Worm (Caenorhabditis elegans) whole organism, L4 larva: ENCODE results near the gene lsd-1.

Experiments
- F10B5.3 ChIP-seq: sonication (generic microtip); optimal IDR thresholded peaks from 2 replicates; lab custom pipeline; 2016; ENCODE audit warnings: mild to moderate bottlenecking, missing genetic modification characterization, missing compliant biosample characterization
- F37D6.2 ChIP-seq: sonication (generic microtip); optimal IDR thresholded peaks from 2 replicates; lab custom pipeline; 2016; ENCODE audit warnings: mild to moderate bottlenecking, missing genetic modification characterization, missing compliant biosample characterization
- R02D3.7 ChIP-seq: fragments of 150-350 bp; sonication (generic microtip); optimal IDR thresholded peaks from 3 replicates; lab custom pipeline; 2014; ENCODE audit warnings: missing biosample characterization, missing genetic modification characterization
- ZK546.5 ChIP-seq, 2 experiments: sonication (generic microtip); optimal IDR thresholded peaks; 2 replicates each; lab custom pipeline; 2017; ENCODE audit warnings: missing biosample characterization in 2 of 2, missing genetic modification characterization in 2 of 2
- aha-1 ChIP-seq: fragments of 150-350 bp; peaks from one replicate; lab custom pipeline; 2014; ENCODE audit warnings: missing biosample characterization, missing genetic modification characterization
- ceh-20 ChIP-seq: fragments of 200-800 bp; sonication (Bioruptor generic); IDR thresholded peaks from 2 replicates; pipeline ENCODE4 v1.3.6; 2022; ENCODE audit warnings: missing genetic modification reagents, missing genetic modification characterization, missing compliant biosample characterization
- ceh-32 ChIP-seq: sonication (generic microtip); optimal IDR thresholded peaks from 2 replicates; lab custom pipeline; 2016; ENCODE audit warnings: mild to moderate bottlenecking, missing genetic modification characterization, missing compliant biosample characterization; ENCODE audit not compliant: poor library complexity
- ceh-44 ChIP-seq: fragments of 200-800 bp; sonication (Bioruptor generic); IDR thresholded peaks from 2 replicates; pipeline ENCODE4 v1.3.6; 2022; ENCODE audit warnings: missing genetic modification reagents, missing genetic modification characterization, missing compliant biosample characterization
- ces-1 ChIP-seq: fragments of 150-350 bp; sonication (generic microtip); optimal IDR thresholded peaks from 4 replicates; lab custom pipeline; 2014; ENCODE audit warnings: missing biosample characterization, missing genetic modification reagents, missing genetic modification characterization
- ctbp-1 ChIP-seq: fragments of 200-800 bp; sonication (Bioruptor generic); IDR thresholded peaks from 2 replicates; pipeline ENCODE4 v1.3.6; 2022; ENCODE audit warnings: missing genetic modification reagents, missing genetic modification characterization, missing compliant biosample characterization
- daf-16 ChIP-seq, 3 experiments: sonication (generic microtip); optimal IDR thresholded peaks; 2 replicates each; lab custom pipeline; 2016 to 2017; ENCODE audit warnings: missing genetic modification characterization in 3 of 3, missing genetic modification reagents in 3 of 3, mild to moderate bottlenecking in 2 of 3, missing compliant biosample characterization in 2 of 3, missing biosample characterization in 1 of 3, moderate library complexity in 1 of 3
- daf-8 ChIP-seq: fragments of 200-800 bp; sonication (Bioruptor generic); IDR thresholded peaks from 2 replicates; pipeline ENCODE4 v1.3.6; 2022; ENCODE audit warnings: missing genetic modification characterization, missing compliant biosample characterization
- dmd-8 ChIP-seq: fragments of 200-800 bp; sonication (Bioruptor generic); IDR thresholded peaks from 2 replicates; pipeline ENCODE4 v1.3.6; 2022; ENCODE audit warnings: missing genetic modification characterization, missing compliant biosample characterization
- dpl-1 ChIP-seq: fragments of 150-350 bp; optimal IDR thresholded peaks from 2 replicates; lab custom pipeline; 2014; ENCODE audit warnings: missing biosample characterization, missing genetic modification reagents, missing genetic modification characterization
- duxl-1 ChIP-seq: sonication (generic microtip); optimal IDR thresholded peaks from 2 replicates; lab custom pipeline; 2016; ENCODE audit warnings: mild to moderate bottlenecking, missing genetic modification characterization, moderate library complexity, missing compliant biosample characterization; ENCODE audit not compliant: poor library complexity
- dve-1 ChIP-seq: sonication (generic microtip); optimal IDR thresholded peaks from 2 replicates; lab custom pipeline; 2017; ENCODE audit warnings: antibody characterized with exemption, mild to moderate bottlenecking, missing genetic modification characterization, missing compliant biosample characterization; ENCODE audit not compliant: insufficient read depth
- egl-43 ChIP-seq: fragments of 200-800 bp; sonication (Bioruptor generic); IDR thresholded peaks from 2 replicates; pipeline ENCODE4 v1.3.6; 2022; ENCODE audit warnings: missing genetic modification reagents, missing genetic modification characterization, missing compliant biosample characterization
- gei-8 ChIP-seq: fragments of 200-800 bp; sonication (Bioruptor generic); optimal IDR thresholded peaks from 2 replicates; lab custom pipeline; 2018; ENCODE audit warnings: mild to moderate bottlenecking, missing genetic modification characterization, missing compliant biosample characterization
- hif-1 ChIP-seq, 2 experiments: sonication (generic microtip); optimal IDR thresholded peaks; 2 replicates each; lab custom pipeline; 2016 to 2017; ENCODE audit warnings: missing compliant biosample characterization in 2 of 2, missing genetic modification characterization in 2 of 2, missing genetic modification reagents in 2 of 2, missing genotype in 2 of 2, mild to moderate bottlenecking in 1 of 2
- hlh-11 ChIP-seq: fragments of 200-800 bp; sonication (Bioruptor generic); optimal IDR thresholded peaks from 2 replicates; lab custom pipeline; 2018; ENCODE audit warnings: mild to moderate bottlenecking, missing genetic modification characterization, missing compliant biosample characterization
- hlh-30 ChIP-seq: sonication (generic microtip); optimal IDR thresholded peaks from 2 replicates; lab custom pipeline; 2017; ENCODE audit warnings: antibody characterized with exemption, mild to moderate bottlenecking, missing genetic modification characterization, missing compliant biosample characterization; ENCODE audit not compliant: insufficient read depth
- jun-1 ChIP-seq: fragments of 150-350 bp; optimal IDR thresholded peaks from 2 replicates; lab custom pipeline; 2014; ENCODE audit warnings: missing biosample characterization, missing genetic modification reagents, missing genetic modification characterization
- lin-1 ChIP-seq: fragments of 200-800 bp; sonication (Bioruptor generic); IDR thresholded peaks from 2 replicates; pipeline ENCODE4 v1.3.6; 2022; ENCODE audit warnings: missing genetic modification reagents, missing genetic modification characterization, missing compliant biosample characterization
- lin-38 ChIP-seq: fragments of 200-800 bp; sonication (Bioruptor generic); IDR thresholded peaks from 2 replicates; pipeline ENCODE4 v1.3.6; 2022; ENCODE audit warnings: missing genetic modification reagents, missing genetic modification characterization, missing compliant biosample characterization
- lin-39 ChIP-seq: fragments of 150-350 bp; optimal IDR thresholded peaks from 2 replicates; lab custom pipeline; 2014; ENCODE audit warnings: missing biosample characterization, missing genetic modification reagents, missing genetic modification characterization
- lir-3 ChIP-seq: sonication (generic microtip); optimal IDR thresholded peaks from 2 replicates; lab custom pipeline; 2016; ENCODE audit warnings: mild to moderate bottlenecking, missing genetic modification characterization, missing compliant biosample characterization
- lsy-2 ChIP-seq, 2 experiments: fragments of 150-350 bp in 1 of 2; sonication (generic microtip) in 1 of 2; optimal IDR thresholded peaks; 2 replicates each; lab custom pipeline; 2014 to 2017; ENCODE audit warnings: missing biosample characterization in 2 of 2, missing genetic modification characterization in 2 of 2
- madf-5 ChIP-seq, 2 experiments: fragments of 200-800 bp; sonication (Bioruptor generic); IDR thresholded peaks; 2 replicates each; pipeline ENCODE4 v1.3.6; 2022; ENCODE audit warnings: missing compliant biosample characterization in 2 of 2, missing genetic modification characterization in 2 of 2
- mes-2 ChIP-seq: sonication (generic microtip); optimal IDR thresholded peaks from 2 replicates; lab custom pipeline; 2016; ENCODE audit warnings: missing genotype, mild to moderate bottlenecking, missing genetic modification characterization, missing compliant biosample characterization; ENCODE audit not compliant: poor library complexity, severe bottlenecking
- mxl-2 ChIP-seq: fragments of 200-800 bp; sonication (Bioruptor generic); conservative IDR thresholded peaks from 2 replicates; pipeline ENCODE4 v1.3.6; 2022; ENCODE audit warnings: missing genetic modification reagents, missing genetic modification characterization, missing compliant biosample characterization
- mxl-3 ChIP-seq: fragments of 200-800 bp; sonication (Bioruptor generic); optimal IDR thresholded peaks from 2 replicates; lab custom pipeline; 2018; ENCODE audit warnings: mild to moderate bottlenecking, missing genetic modification characterization, missing compliant biosample characterization
- nhr-10 ChIP-seq: fragments of 150-350 bp; optimal IDR thresholded peaks from 2 replicates; lab custom pipeline; 2014; ENCODE audit warnings: missing biosample characterization, missing genetic modification characterization
- nhr-11 ChIP-seq: fragments of 150-350 bp; optimal IDR thresholded peaks from 2 replicates; lab custom pipeline; 2014; ENCODE audit warnings: missing biosample characterization, missing genetic modification characterization
- nhr-237 ChIP-seq: sonication (generic microtip); optimal IDR thresholded peaks from 2 replicates; lab custom pipeline; 2017; ENCODE audit warnings: missing biosample characterization, missing genetic modification characterization
- nhr-42 ChIP-seq: fragments of 200-800 bp; sonication (Bioruptor generic); IDR thresholded peaks from 2 replicates; pipeline ENCODE4 v1.3.6; 2022; ENCODE audit warnings: missing genetic modification characterization, missing compliant biosample characterization
- php-3 ChIP-seq: fragments of 200-800 bp; sonication (Bioruptor generic); IDR thresholded peaks from 2 replicates; pipeline ENCODE4 v1.3.6; 2022; ENCODE audit warnings: missing genetic modification reagents, missing genetic modification characterization, missing compliant biosample characterization
- pqm-1 ChIP-seq: sonication (generic microtip); optimal IDR thresholded peaks from 2 replicates; lab custom pipeline; 2017; ENCODE audit warnings: missing biosample characterization, missing genetic modification characterization
- rbr-2 ChIP-seq: sonication (generic microtip); optimal IDR thresholded peaks from 2 replicates; lab custom pipeline; 2016; ENCODE audit warnings: missing genotype, missing genetic modification characterization, missing compliant biosample characterization
- sdz-12 ChIP-seq: fragments of 200-800 bp; sonication (Bioruptor generic); optimal IDR thresholded peaks from 2 replicates; lab custom pipeline; 2018; ENCODE audit warnings: mild to moderate bottlenecking, missing genetic modification characterization, missing compliant biosample characterization
- skn-1 ChIP-seq: fragments of 150-350 bp; optimal IDR thresholded peaks from 2 replicates; lab custom pipeline; 2014; ENCODE audit warnings: missing biosample characterization, missing genetic modification characterization
- snpc-4 ChIP-seq: fragments of 150-350 bp; optimal IDR thresholded peaks from 2 replicates; lab custom pipeline; 2014; ENCODE audit warnings: missing biosample characterization, missing genetic modification characterization
- tag-97 ChIP-seq: fragments of 200-800 bp; sonication (Bioruptor generic); IDR thresholded peaks from 2 replicates; pipeline ENCODE4 v1.3.6; 2022; ENCODE audit warnings: missing genetic modification characterization, missing compliant biosample characterization
- tra-1 ChIP-seq: fragments of 200-800 bp; sonication (Bioruptor generic); IDR thresholded peaks from 2 replicates; pipeline ENCODE4 v1.3.6; 2022; ENCODE audit warnings: missing genetic modification reagents, missing genetic modification characterization, missing compliant biosample characterization
- unc-130 ChIP-seq: sonication (generic microtip); optimal IDR thresholded peaks from 2 replicates; lab custom pipeline; 2016; ENCODE audit warnings: missing genetic modification reagents, missing genetic modification characterization, missing compliant biosample characterization
- zfp-2 ChIP-seq: sonication (generic microtip); optimal IDR thresholded peaks from 2 replicates; lab custom pipeline; 2016; ENCODE audit warnings: mild to moderate bottlenecking, missing genetic modification characterization, missing compliant biosample characterization
- zip-2 ChIP-seq: fragments of 150-350 bp; optimal IDR thresholded peaks from 2 replicates; lab custom pipeline; 2014; ENCODE audit warnings: missing biosample characterization, missing genetic modification characterization

Gene lsd-1

ce11 chrX:11993327-11993726, 44.7 kb downstream of the lsd-1 start (continued):
- TF ChIP-seq nhr-42 (GFP tag; lab: Robert Waterston, UW) (no peak), ctbp-1 (0 out of 2 replicates have a peak, but pooled peaks have one; percentile 21), hlh-30 (tag; lab: Kevin White, UChicago) (no peak), dpl-1 (no peak), lin-38 (GFP tag; lab: Robert Waterston, UW) (no peak; the same call in 1 of the 2 replicates), ceh-44 (no peak), jun-1 (tag; lab: Kevin White, UChicago) (no peak), nhr-10 (tag; lab: Kevin White, UChicago) (no peak), egl-43 (GFP tag; lab: Robert Waterston, UW) (0 out of 2 replicates have a peak, but pooled peaks have one; percentile 63), snpc-4 (tag; lab: Kevin White, UChicago) (no peak), pqm-1 (tag; lab: Kevin White, UChicago) (no peak), F37D6.2 (tag; lab: Kevin White, UChicago) (no peak), zip-2 (no peak), lin-1 (GFP tag; lab: Robert Waterston, UW) (0 out of 2 replicates have a peak, but pooled peaks have one; percentile 31), ceh-32 (no peak), nhr-11 (no peak), madf-5 (GFP tag; IDR thresholded peaks at IDR 0.05; lab: Robert Waterston, UW) (0 out of 4 replicates have a peak, but pooled peaks have one; percentile 6 to 8), lin-39 (tag; lab: Kevin White, UChicago) (no peak), F10B5.3 (no peak), sdz-12 (GFP tag; lab: Kevin White, UChicago) (no peak), hlh-11 (tag; lab: Kevin White, UChicago) (peak; percentile 4), tag-97 (GFP tag; lab: Robert Waterston, UW) (no peak), mxl-3 (no peak), tra-1 (GFP tag; lab: Robert Waterston, UW) (0 out of 2 replicates have a peak, but pooled peaks have one; percentile 24), php-3 (0 out of 2 replicates have a peak, but pooled peaks have one; percentile 8), lsy-2 (tag; optimal IDR thresholded peaks at IDR 0.05; lab: Kevin White, UChicago) (no peak), duxl-1 (tag; lab: Kevin White, UChicago) (no peak), lir-3 (tag; lab: Kevin White, UChicago) (no peak), zfp-2 (no peak), mxl-2 (no peak), ces-1 (GFP tag; lab: Kevin White, UChicago) (no peak), skn-1 (no peak), daf-8 (GFP tag; lab: Robert Waterston, UW) (no peak)

- TF ChIP-seq ZK546.5 (tag; optimal IDR thresholded peaks at IDR 0.05; lab: Kevin White, UChicago), result no peak
- no peak for TF ChIP-seq daf-16 (GFP tag; optimal IDR thresholded peaks at IDR 0.05; lab: Kevin White, UChicago)
- peak; percentile 8 for TF ChIP-seq daf-16 (tag; optimal IDR thresholded peaks at IDR 0.05; lab: Kevin White, UChicago)
- peak; percentile 14 for TF ChIP-seq hlh-30 (tag; lab: Kevin White, UChicago)
Observed at ce11 chrX:11994484-11994883, 45.8 kb downstream of the lsd-1 start, which contains the start of gene C49F5.7. Gene C49F5.7 (plus strand): TSS chrX:11994784.

ce11 chrX:11996606-11997005, 48.0 kb downstream of the lsd-1 start:
- no peak for TF ChIP-seq rbr-2 (tag; lab: Kevin White, UChicago)
- peak; percentile 56 for TF ChIP-seq dve-1 (tag; lab: Kevin White, UChicago)
- TF ChIP-seq ceh-20 (GFP tag; lab: Robert Waterston, UW), result no peak
- TF ChIP-seq duxl-1 (tag; lab: Kevin White, UChicago), result no peak
- TF ChIP-seq hlh-11 (tag; lab: Kevin White, UChicago), result peak; percentile 17
- TF ChIP-seq ceh-32, result no peak
- no peak for TF ChIP-seq aha-1 (tag; lab: Kevin White, UChicago)
- TF ChIP-seq mes-2 (tag; lab: Kevin White, UChicago), result no peak
- no peak for TF ChIP-seq hif-1 (tag; optimal IDR thresholded peaks at IDR 0.05; lab: Kevin White, UChicago)
- no peak for TF ChIP-seq sdz-12 (GFP tag; lab: Kevin White, UChicago)
- no peak for TF ChIP-seq skn-1
- TF ChIP-seq dmd-8, result no peak
- no peak for TF ChIP-seq gei-8 (GFP tag; lab: Kevin White, UChicago)
- TF ChIP-seq php-3, result no peak
- TF ChIP-seq lir-3 (tag; lab: Kevin White, UChicago), result no peak
- no peak for TF ChIP-seq unc-130 (GFP tag; lab: Kevin White, UChicago)
- no peak for TF ChIP-seq F10B5.3
- TF ChIP-seq nhr-11, result no peak
- no peak for TF ChIP-seq nhr-42 (GFP tag; lab: Robert Waterston, UW)
- no peak for TF ChIP-seq nhr-237 (tag; lab: Kevin White, UChicago)
- TF ChIP-seq daf-16 (GFP tag; optimal IDR thresholded peaks at IDR 0.05; lab: Kevin White, UChicago), result no peak
- peak; percentile 69 for TF ChIP-seq daf-16 (tag; optimal IDR thresholded peaks at IDR 0.05; lab: Kevin White, UChicago)
- no peak for TF ChIP-seq lin-39 (tag; lab: Kevin White, UChicago)
- TF ChIP-seq R02D3.7 (tag; lab: Kevin White, UChicago), result no peak
- TF ChIP-seq snpc-4 (tag; lab: Kevin White, UChicago), result no peak
